Fruit fly (Drosophila melanogaster): Measurements from ENCODE around the gene RecQ4.
A peak's percentile ranks its signal among the peaks of the same experiment; 100 is the strongest.

Gene RecQ4

DNA sequence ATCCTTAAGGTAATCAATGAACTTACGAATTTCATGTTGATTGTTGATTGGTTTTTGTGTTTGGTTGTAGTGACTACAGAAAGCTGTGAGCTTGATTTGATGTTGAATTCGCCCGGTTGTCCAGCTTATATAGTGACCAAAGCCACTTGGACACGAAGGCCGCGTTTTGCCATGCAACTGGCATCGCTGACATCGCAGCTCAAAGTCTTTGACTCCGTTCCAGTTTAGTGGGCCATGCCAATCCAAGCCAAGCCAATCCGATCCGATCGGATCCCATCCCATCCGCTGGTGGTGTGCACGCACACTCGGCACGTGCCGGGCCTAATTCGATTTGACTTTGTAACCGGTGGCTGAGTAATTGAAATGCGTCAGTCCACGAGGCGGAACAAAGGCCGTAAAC, 43.1 kb upstream of the RecQ4 start, which contains the start of gene CG13674:
TSS of gene CG13674 (minus strand) at position 101 of the 400 bp plus-strand sequence.
- TF ChIP-seq Hey (tag; optimal IDR thresholded peaks at IDR 0.05): peak; percentile 65
- no peak for TF ChIP-seq CG16815 (GFP tag; optimal IDR thresholded peaks at IDR 0.05)
- TF ChIP-seq BEAF-32 (GFP tag; optimal IDR thresholded peaks at IDR 0.05): no peak

DNA sequence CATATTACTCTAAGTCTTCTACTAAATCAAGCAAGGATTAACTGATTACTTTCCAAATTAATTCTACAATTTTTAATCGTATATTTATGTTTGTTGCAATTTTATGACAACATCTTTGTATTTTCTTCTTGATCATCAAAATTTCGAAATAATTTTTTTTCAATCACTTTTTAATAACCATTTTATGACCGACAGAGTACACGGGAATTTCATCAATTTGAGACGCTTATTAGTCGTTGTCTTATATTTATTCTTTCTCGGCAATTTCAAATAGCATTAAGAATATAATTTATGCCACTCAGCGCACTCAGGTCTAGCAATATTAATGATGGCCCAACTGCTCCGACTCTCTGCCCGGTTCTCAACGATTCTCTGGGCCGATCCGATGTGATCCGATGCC, 39.2 kb upstream of the RecQ4 start, which contains the start of gene CG8012:
TSS of gene CG8012 (plus strand) at position 301 of the 400 bp plus-strand sequence.
- TF ChIP-seq CG8359 (GFP tag; optimal IDR thresholded peaks at IDR 0.05; ENCODE audit: borderline replicate concordance) (no peak), CG4360 (GFP tag; IDR thresholded peaks at IDR 0.05) (no peak), CG9932 (GFP tag; IDR thresholded peaks at IDR 0.05) (no peak), Awh (GFP tag; IDR thresholded peaks at IDR 0.05) (no peak), Tbp (GFP tag; optimal IDR thresholded peaks at IDR 0.05) (no peak), tgo (GFP tag; IDR thresholded peaks at IDR 0.05) (no peak), vnd (GFP tag; IDR thresholded peaks at IDR 0.05; ENCODE audit: partially characterized antibody) (no peak), Hr78 (GFP tag; optimal IDR thresholded peaks at IDR 0.05) (no peak), lilli (GFP tag; optimal IDR thresholded peaks at IDR 0.05) (no peak), ewg (GFP tag; optimal IDR thresholded peaks at IDR 0.05) (no peak), Hr39 (optimal IDR thresholded peaks at IDR 0.05) (no peak), CG1233 (GFP tag; optimal IDR thresholded peaks at IDR 0.05) (no peak), CG13287 (GFP tag; IDR thresholded peaks at IDR 0.05; ENCODE audit: partially characterized antibody) (no peak), CG11560 (tag; IDR thresholded peaks at IDR 0.05) (no peak), Mes4 (GFP tag; optimal IDR thresholded peaks at IDR 0.05) (no peak)

DNA sequence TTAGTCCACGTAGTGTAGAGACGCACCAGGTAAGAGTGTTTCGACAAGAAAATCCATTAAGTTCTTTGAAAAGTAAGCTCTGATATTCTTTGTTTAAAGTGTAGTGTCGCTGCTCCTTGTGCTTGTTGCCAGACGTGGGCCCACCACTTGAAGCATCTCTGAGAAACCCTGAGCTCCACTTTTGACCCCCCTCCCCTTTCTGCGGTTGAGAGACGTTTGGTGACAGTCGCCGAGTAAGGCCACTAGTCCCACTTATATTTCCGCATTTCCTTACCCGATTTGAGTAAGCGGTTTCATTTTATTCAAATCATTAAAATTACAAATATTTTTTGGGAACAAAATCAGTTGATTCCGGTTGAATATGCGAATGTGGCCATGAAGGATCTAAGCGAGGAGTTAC, 35.8 kb upstream of the RecQ4 start, which contains the start of gene CG8006:
TSS of gene CG8006 (plus strand) at position 301 of the 400 bp plus-strand sequence.
- TF ChIP-seq CG3065 (GFP tag; optimal IDR thresholded peaks at IDR 0.05): no peak
- TF ChIP-seq Ets65A (GFP tag): peak; percentile 90

- TF ChIP-seq gfzf (GFP tag; optimal IDR thresholded peaks at IDR 0.05) (peak; percentile 37), stwl (tag; optimal IDR thresholded peaks at IDR 0.05) (peak; percentile 91), Nf-YC (tag; optimal IDR thresholded peaks at IDR 0.05) (no peak)
These were observed 34.8 kb upstream of the RecQ4 start, which contains the start of gene tut for dm6 chr3L:8210596-8210995. Gene tut, minus strand, starts transcription at chr3L:8210743.

DNA sequence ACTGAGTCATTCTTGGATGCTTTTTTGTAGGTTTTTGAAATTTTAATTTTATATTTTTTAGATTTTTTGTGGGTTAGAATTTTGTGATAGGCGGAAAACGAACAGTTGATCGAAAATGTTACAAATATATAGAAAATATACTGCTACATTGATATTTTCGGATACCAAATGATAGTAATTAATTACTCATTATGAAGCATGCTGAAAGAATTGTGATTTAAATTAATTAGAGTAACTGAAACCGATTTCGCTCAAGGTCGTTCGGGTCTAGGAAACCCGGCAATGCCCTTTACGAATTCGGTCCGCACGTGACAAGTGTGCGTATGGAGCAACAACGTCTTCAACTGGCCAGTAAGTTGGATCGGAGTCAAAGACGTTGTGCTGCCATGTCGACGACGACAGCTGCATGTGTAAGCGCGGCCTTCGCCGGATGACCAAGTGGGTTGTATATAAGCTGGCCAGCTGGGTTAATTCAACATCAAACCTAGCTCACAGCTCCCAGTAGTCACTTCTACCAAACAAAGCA, 26.6 kb upstream of the RecQ4 start, which contains the start of the genes CG7366 and CG13679:
TSS of gene CG7366 (minus strand) at position 101 of the 526 bp plus-strand sequence.
TSS of gene CG13679 (plus strand) at position 476 of the 526 bp plus-strand sequence.
- no peak for TF ChIP-seq run (tag; optimal IDR thresholded peaks at IDR 0.05)
- no peak for TF ChIP-seq CG6813 (GFP tag; optimal IDR thresholded peaks at IDR 0.05)
- TF ChIP-seq MTF-1 (GFP tag; optimal IDR thresholded peaks at IDR 0.05; ENCODE audit: borderline replicate concordance): no peak
- no peak for TF ChIP-seq CoRest (tag; optimal IDR thresholded peaks at IDR 0.05)
- TF ChIP-seq CG32532 (GFP tag; IDR thresholded peaks at IDR 0.05): no peak
- no peak for TF ChIP-seq CG7839 (tag; optimal IDR thresholded peaks at IDR 0.05)
- no peak for TF ChIP-seq knrl (GFP tag; IDR thresholded peaks at IDR 0.05; ENCODE audit: partially characterized antibody)
- TF ChIP-seq gsb-n (tag; optimal IDR thresholded peaks at IDR 0.05): no peak
- TF ChIP-seq prd (optimal IDR thresholded peaks at IDR 0.05): no peak
- TF ChIP-seq prd (GFP tag; IDR thresholded peaks at IDR 0.05): no peak
- TF ChIP-seq cato (GFP tag; optimal IDR thresholded peaks at IDR 0.05; ENCODE audit: borderline replicate concordance): no peak
- no peak for TF ChIP-seq ara (GFP tag; IDR thresholded peaks at IDR 0.05)
- TF ChIP-seq pzg (GFP tag; optimal IDR thresholded peaks at IDR 0.05): no peak
